Fruit fly (Drosophila melanogaster): ENCODE data around the gene CG42592.

CG42592 gene

dm6 chr3R:29839707-29840311 lies 3.7 kb upstream of the CG42592 start:
- no peak for TF ChIP-seq woc (GFP tag; optimal IDR thresholded peaks at IDR 0.05)
- no peak for TF ChIP-seq Hr83 (GFP tag; optimal IDR thresholded peaks at IDR 0.05; ENCODE audit: poor library complexity, severe bottlenecking)
- TF ChIP-seq sv (GFP tag; optimal IDR thresholded peaks at IDR 0.05), result no peak
- TF ChIP-seq Abd-B (GFP tag; optimal IDR thresholded peaks at IDR 0.05), result no peak
- TF ChIP-seq Vsx2 (GFP tag; optimal IDR thresholded peaks at IDR 0.05; ENCODE audit: partially characterized antibody), result no peak
- no peak for TF ChIP-seq Sp1 (GFP tag; optimal IDR thresholded peaks at IDR 0.05)
- no peak for TF ChIP-seq CG32264 (GFP tag; optimal IDR thresholded peaks at IDR 0.05)
- TF ChIP-seq tai (GFP tag; optimal IDR thresholded peaks at IDR 0.05), result no peak
- no peak for TF ChIP-seq lola (GFP tag; optimal IDR thresholded peaks at IDR 0.05)
- no peak for TF ChIP-seq rgr (GFP tag; optimal IDR thresholded peaks at IDR 0.05)
- no peak for TF ChIP-seq dsf (GFP tag; optimal IDR thresholded peaks at IDR 0.05; ENCODE audit: borderline replicate concordance)
- TF ChIP-seq Dif (GFP tag; optimal IDR thresholded peaks at IDR 0.05; ENCODE audit: partially characterized antibody), result no peak
- no peak for TF ChIP-seq ey (GFP tag; optimal IDR thresholded peaks at IDR 0.05)
- TF ChIP-seq psq (GFP tag; optimal IDR thresholded peaks at IDR 0.05), result no peak
- no peak for TF ChIP-seq Hnf4 (GFP tag; optimal IDR thresholded peaks at IDR 0.05)
- TF ChIP-seq usp (GFP tag; optimal IDR thresholded peaks at IDR 0.05), result no peak
- TF ChIP-seq pan (optimal IDR thresholded peaks at IDR 0.05), result no peak

DNA sequence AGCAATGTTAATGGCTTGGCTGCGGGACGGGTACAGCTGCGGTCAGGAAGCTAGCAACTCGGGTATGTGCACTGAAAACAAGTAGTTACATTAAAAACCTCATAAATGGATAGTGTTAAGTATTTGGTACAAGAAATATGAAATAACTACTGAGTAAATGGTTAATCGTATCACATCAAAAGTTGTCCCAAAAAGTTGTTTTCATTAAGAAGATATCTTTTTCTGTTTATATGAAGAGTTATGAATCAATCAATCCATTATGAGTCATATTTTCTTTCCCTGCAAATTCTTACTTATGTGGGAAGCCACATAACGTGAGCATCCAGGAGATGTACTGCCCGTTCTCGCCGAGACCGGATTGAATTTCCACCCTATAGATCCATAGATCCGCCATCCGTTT lies 2.7 kb upstream of the CG42592 start:
- TF ChIP-seq Myc (optimal IDR thresholded peaks at IDR 0.05) (no peak), foxo (GFP tag; optimal IDR thresholded peaks at IDR 0.05) (no peak), dsf (GFP tag; optimal IDR thresholded peaks at IDR 0.05; ENCODE audit: borderline replicate concordance) (no peak), Rel (GFP tag; optimal IDR thresholded peaks at IDR 0.05) (no peak), Rel (tag; optimal IDR thresholded peaks at IDR 0.05) (no peak), CG9705 (GFP tag; optimal IDR thresholded peaks at IDR 0.05) (no peak), fru (GFP tag; optimal IDR thresholded peaks at IDR 0.05) (no peak), CrebA (GFP tag; optimal IDR thresholded peaks at IDR 0.05; ENCODE audit: borderline replicate concordance) (no peak), woc (GFP tag; optimal IDR thresholded peaks at IDR 0.05) (no peak), br (GFP tag; optimal IDR thresholded peaks at IDR 0.05) (no peak), GATAd (GFP tag; optimal IDR thresholded peaks at IDR 0.05) (no peak)

- no peak for TF ChIP-seq tai (GFP tag; optimal IDR thresholded peaks at IDR 0.05)
- TF ChIP-seq h (GFP tag; optimal IDR thresholded peaks at IDR 0.05), result no peak
- TF ChIP-seq dl (GFP tag; optimal IDR thresholded peaks at IDR 0.05; ENCODE audit: insufficient read depth in 1 of 2, partially characterized antibody in 2 of 2), result no peak
- TF ChIP-seq Abd-B (GFP tag; optimal IDR thresholded peaks at IDR 0.05), result no peak
- no peak for TF ChIP-seq usp (GFP tag; optimal IDR thresholded peaks at IDR 0.05)
- TF ChIP-seq dsf (GFP tag; optimal IDR thresholded peaks at IDR 0.05; ENCODE audit: borderline replicate concordance), result no peak
- no peak for TF ChIP-seq foxo (GFP tag; optimal IDR thresholded peaks at IDR 0.05)
- no peak for TF ChIP-seq Myc (optimal IDR thresholded peaks at IDR 0.05)
- TF ChIP-seq sage (GFP tag; optimal IDR thresholded peaks at IDR 0.05), result no peak
- no peak for TF ChIP-seq jim (GFP tag; optimal IDR thresholded peaks at IDR 0.05)
Measured at dm6 chr3R:29837771-29838170, 1.7 kb upstream of the CG42592 start.

dm6 chr3R:29835710-29836049 lies 408 bp downstream of the CG42592 start, which contains the start of gene Prtl99C:
Gene Prtl99C (plus strand): TSS chr3R:29835950.
- TF ChIP-seq br (GFP tag; optimal IDR thresholded peaks at IDR 0.05) (no peak), Hr83 (GFP tag; optimal IDR thresholded peaks at IDR 0.05; ENCODE audit: poor library complexity, severe bottlenecking) (no peak), CG32264 (GFP tag; optimal IDR thresholded peaks at IDR 0.05) (no peak), Jra (GFP tag; optimal IDR thresholded peaks at IDR 0.05) (no peak), tai (GFP tag; optimal IDR thresholded peaks at IDR 0.05) (no peak), Abd-B (GFP tag; optimal IDR thresholded peaks at IDR 0.05) (no peak), ey (GFP tag; optimal IDR thresholded peaks at IDR 0.05) (no peak), Hnf4 (GFP tag; optimal IDR thresholded peaks at IDR 0.05) (no peak)

Measured in whole organism, wandering third instar larva.